Fruit fly (Drosophila melanogaster) whole organism, prepupa: ENCODE data around the gene CG7378.

ENCODE experiments used
- Blimp-1 ChIP-seq: fragments of 200-800 bp; sonication (Bioruptor generic); optimal IDR thresholded peaks from 3 replicates; lab custom pipeline; 2017; ENCODE audit warnings: missing biosample characterization, missing genetic modification characterization, mild to moderate bottlenecking, moderate library complexity, missing genetic modification reagents
- CG10631 ChIP-seq: fragments of 200-800 bp; sonication (Bioruptor generic); optimal IDR thresholded peaks from 2 replicates; lab custom pipeline; 2016; ENCODE audit warnings: missing biosample characterization, missing genetic modification characterization
- CG10669 ChIP-seq: fragments of 200-800 bp; sonication (Bioruptor generic); optimal IDR thresholded peaks from 3 replicates; lab custom pipeline; 2018; ENCODE audit warnings: missing biosample characterization, mild to moderate bottlenecking, missing genetic modification characterization, moderate library complexity
- CG11294 ChIP-seq: fragments of 200-800 bp; sonication (Bioruptor generic); IDR thresholded peaks from 2 replicates; pipeline ENCODE4 v1.3.6; 2022; ENCODE audit warnings: missing biosample characterization, missing genetic modification characterization
- CG11762 ChIP-seq: fragments of 200-800 bp; sonication (Bioruptor generic); optimal IDR thresholded peaks from 3 replicates; lab custom pipeline; 2016; ENCODE audit warnings: missing biosample characterization, missing genetic modification characterization; ENCODE audit not compliant: insufficient read depth
- CG11902 ChIP-seq: fragments of 200-800 bp; sonication (Bioruptor generic); optimal IDR thresholded peaks from 3 replicates; lab custom pipeline; 2016; ENCODE audit warnings: missing biosample characterization, missing genetic modification characterization
- CG15336 ChIP-seq: fragments of 200-800 bp; sonication (Bioruptor generic); IDR thresholded peaks from 2 replicates; pipeline ENCODE4 v1.3.6; 2022; ENCODE audit warnings: missing biosample characterization, missing genetic modification characterization
- CG16779 ChIP-seq: fragments of 200-800 bp; sonication (Bioruptor generic); optimal IDR thresholded peaks from 3 replicates; lab custom pipeline; 2017; ENCODE audit warnings: missing biosample characterization, mild to moderate bottlenecking, missing genetic modification characterization
- CG3032 ChIP-seq: fragments of 200-800 bp; optimal IDR thresholded peaks from 2 replicates; lab custom pipeline; 2019; ENCODE audit warnings: missing biosample characterization, mild to moderate bottlenecking, missing genetic modification characterization, moderate library complexity
- CG32006 ChIP-seq: fragments of 200-800 bp; sonication (Bioruptor generic); optimal IDR thresholded peaks from 3 replicates; lab custom pipeline; 2017; ENCODE audit warnings: missing biosample characterization, mild to moderate bottlenecking, missing genetic modification characterization
- CG34406 ChIP-seq: fragments of 200-800 bp; sonication (Bioruptor generic); optimal IDR thresholded peaks from 3 replicates; lab custom pipeline; 2016; ENCODE audit warnings: missing biosample characterization, missing genetic modification characterization
- CG4318 ChIP-seq: fragments of 200-800 bp; sonication (Bioruptor generic); optimal IDR thresholded peaks from 3 replicates; lab custom pipeline; 2017; ENCODE audit warnings: missing biosample characterization, mild to moderate bottlenecking, missing genetic modification characterization
- CG6276 ChIP-seq: fragments of 200-800 bp; sonication (Bioruptor generic); optimal IDR thresholded peaks from 2 replicates; lab custom pipeline; 2017; ENCODE audit warnings: missing biosample characterization, mild to moderate bottlenecking, missing genetic modification characterization
- CG6808 ChIP-seq: fragments of 200-800 bp; sonication (Bioruptor generic); optimal IDR thresholded peaks from 3 replicates; lab custom pipeline; 2017; ENCODE audit warnings: missing biosample characterization, missing genetic modification characterization, mild to moderate bottlenecking, moderate library complexity, missing genetic modification reagents
- CG6854 ChIP-seq: fragments of 200-800 bp; sonication (Bioruptor generic); optimal IDR thresholded peaks from 2 replicates; lab custom pipeline; 2017; ENCODE audit warnings: missing biosample characterization, mild to moderate bottlenecking, missing genetic modification characterization
- CG7368 ChIP-seq: fragments of 200-800 bp; sonication (Bioruptor generic); optimal IDR thresholded peaks from 3 replicates; lab custom pipeline; 2016; ENCODE audit warnings: missing biosample characterization, missing genetic modification characterization
- CG8119 ChIP-seq: fragments of 200-800 bp; sonication (Bioruptor generic); IDR thresholded peaks from 3 replicates; pipeline ENCODE4 v1.3.6; 2022; ENCODE audit warnings: missing biosample characterization, missing genetic modification characterization
- CG8319 ChIP-seq: fragments of 200-800 bp; sonication (Bioruptor generic); optimal IDR thresholded peaks from 3 replicates; lab custom pipeline; 2016; ENCODE audit warnings: missing biosample characterization, missing genetic modification characterization
- CG8632 ChIP-seq: fragments of 200-800 bp; sonication (Bioruptor generic); optimal IDR thresholded peaks from 3 replicates; lab custom pipeline; 2016; ENCODE audit warnings: missing biosample characterization, missing genetic modification characterization
- CG9139 ChIP-seq: fragments of 200-800 bp; sonication (Bioruptor generic); optimal IDR thresholded peaks from 3 replicates; lab custom pipeline; 2017; ENCODE audit warnings: missing biosample characterization, mild to moderate bottlenecking, missing genetic modification characterization
- Eip78C ChIP-seq: fragments of 200-800 bp; sonication (Bioruptor generic); peaks from one replicate; lab custom pipeline; 2016; ENCODE audit warnings: missing biosample characterization, missing genetic modification characterization
- Eip93F ChIP-seq: fragments of 200-800 bp; sonication (Bioruptor generic); optimal IDR thresholded peaks from 2 replicates; lab custom pipeline; 2016; ENCODE audit warnings: missing biosample characterization, mild to moderate bottlenecking, missing genetic modification characterization
- Ets96B ChIP-seq: fragments of 200-800 bp; optimal IDR thresholded peaks from 2 replicates; lab custom pipeline; 2019; ENCODE audit warnings: missing biosample characterization, mild to moderate bottlenecking, missing genetic modification characterization, moderate library complexity
- Hr38 ChIP-seq: sonication (Bioruptor generic); optimal IDR thresholded peaks from 2 replicates; lab custom pipeline; 2016; ENCODE audit warnings: missing biosample characterization, missing genetic modification characterization
- Hr4 ChIP-seq: fragments of 200-800 bp; sonication (Bioruptor generic); optimal IDR thresholded peaks from 3 replicates; lab custom pipeline; 2016; ENCODE audit warnings: missing biosample characterization, missing genetic modification characterization
- Lpt ChIP-seq: fragments of 200-800 bp; sonication (Bioruptor generic); optimal IDR thresholded peaks from 3 replicates; lab custom pipeline; 2016; ENCODE audit warnings: missing biosample characterization, missing genetic modification characterization
- Met ChIP-seq: fragments of 200-800 bp; sonication (Bioruptor generic); optimal IDR thresholded peaks from 3 replicates; lab custom pipeline; 2016; ENCODE audit warnings: missing biosample characterization, missing genetic modification characterization
- OdsH ChIP-seq: fragments of 200-800 bp; sonication (Bioruptor generic); optimal IDR thresholded peaks from 3 replicates; lab custom pipeline; 2016; ENCODE audit warnings: missing biosample characterization, missing genetic modification characterization
- Smox ChIP-seq: fragments of 200-800 bp; sonication (Bioruptor generic); optimal IDR thresholded peaks from 3 replicates; lab custom pipeline; 2016; ENCODE audit warnings: missing biosample characterization, missing genetic modification characterization
- Sox14 ChIP-seq: fragments of 200-800 bp; sonication (Bioruptor generic); optimal IDR thresholded peaks from 3 replicates; lab custom pipeline; 2016; ENCODE audit warnings: missing biosample characterization, missing genetic modification characterization
- Sox15 ChIP-seq: fragments of 200-800 bp; sonication (Bioruptor generic); optimal IDR thresholded peaks from 3 replicates; lab custom pipeline; 2016; ENCODE audit warnings: missing biosample characterization, missing genetic modification characterization
- achi ChIP-seq: fragments of 200-800 bp; sonication (Bioruptor generic); optimal IDR thresholded peaks from 3 replicates; lab custom pipeline; 2016; ENCODE audit warnings: missing biosample characterization, missing genetic modification characterization
- acj6 ChIP-seq: fragments of 200-800 bp; sonication (Bioruptor generic); optimal IDR thresholded peaks from 3 replicates; lab custom pipeline; 2016; ENCODE audit warnings: missing biosample characterization, missing genetic modification characterization
- cyc ChIP-seq: fragments of 200-800 bp; sonication (Bioruptor generic); optimal IDR thresholded peaks from 3 replicates; lab custom pipeline; 2016; ENCODE audit warnings: missing biosample characterization, missing genetic modification characterization
- dac ChIP-seq: fragments of 200-800 bp; sonication (Bioruptor generic); optimal IDR thresholded peaks from 2 replicates; lab custom pipeline; 2017; ENCODE audit warnings: missing biosample characterization, mild to moderate bottlenecking, missing genetic modification characterization
- dsx ChIP-seq: fragments of 200-800 bp; optimal IDR thresholded peaks from 3 replicates; lab custom pipeline; 2019; ENCODE audit warnings: missing biosample characterization, mild to moderate bottlenecking, missing genetic modification characterization, moderate library complexity; ENCODE audit not compliant: poor library complexity, severe bottlenecking
- eg ChIP-seq: fragments of 200-800 bp; sonication (Bioruptor generic); IDR thresholded peaks from 3 replicates; pipeline ENCODE4 v1.3.6; 2022; ENCODE audit warnings: missing biosample characterization, missing genetic modification characterization
- esn ChIP-seq: fragments of 200-800 bp; sonication (Bioruptor generic); optimal IDR thresholded peaks from 2 replicates; lab custom pipeline; 2016; ENCODE audit warnings: missing biosample characterization, mild to moderate bottlenecking, missing genetic modification characterization, moderate library complexity
- fd59A ChIP-seq: fragments of 200-800 bp; sonication (Bioruptor generic); optimal IDR thresholded peaks from 2 replicates; lab custom pipeline; 2017; ENCODE audit warnings: missing biosample characterization, mild to moderate bottlenecking, missing genetic modification characterization, missing genetic modification reagents
- fd85E ChIP-seq: fragments of 200-800 bp; sonication (Bioruptor generic); optimal IDR thresholded peaks from 3 replicates; lab custom pipeline; 2016; ENCODE audit warnings: missing biosample characterization, missing genetic modification characterization
- fkh ChIP-seq: fragments of 200-800 bp; sonication (Bioruptor generic); optimal IDR thresholded peaks from 3 replicates; lab custom pipeline; 2017; ENCODE audit warnings: missing biosample characterization, mild to moderate bottlenecking, missing genetic modification characterization, moderate library complexity
- lz ChIP-seq: fragments of 200-800 bp; sonication (Bioruptor generic); optimal IDR thresholded peaks from 3 replicates; lab custom pipeline; 2016; ENCODE audit warnings: missing biosample characterization, missing genetic modification characterization
- net ChIP-seq: fragments of 200-800 bp; sonication (Bioruptor generic); optimal IDR thresholded peaks from 3 replicates; lab custom pipeline; 2016; ENCODE audit warnings: missing biosample characterization, missing genetic modification characterization
- pdm3 ChIP-seq: fragments of 200-800 bp; sonication (Bioruptor generic); optimal IDR thresholded peaks from 3 replicates; lab custom pipeline; 2016; ENCODE audit warnings: missing biosample characterization, missing genetic modification characterization
- salr ChIP-seq, 2 experiments: fragments of 200-800 bp; sonication (Bioruptor generic); optimal IDR thresholded peaks; 3 replicates each; lab custom pipeline; 2016 to 2018; ENCODE audit warnings: missing biosample characterization in 2 of 2, missing genetic modification characterization in 2 of 2, mild to moderate bottlenecking in 1 of 2
- spab ChIP-seq: fragments of 200-800 bp; sonication (Bioruptor generic); optimal IDR thresholded peaks from 2 replicates; lab custom pipeline; 2017; ENCODE audit warnings: missing biosample characterization, mild to moderate bottlenecking, missing genetic modification characterization, missing genetic modification reagents
- ss ChIP-seq, 2 experiments: fragments of 200-800 bp; sonication (Bioruptor generic); optimal IDR thresholded peaks; 2 replicates in 1 of 2; 3 replicates in 1 of 2; lab custom pipeline; 2017 to 2018; ENCODE audit warnings: mild to moderate bottlenecking in 2 of 2, missing biosample characterization in 2 of 2, missing genetic modification characterization in 2 of 2, moderate library complexity in 1 of 2
- svp ChIP-seq: fragments of 200-800 bp; sonication (Bioruptor generic); peaks from one replicate; lab custom pipeline; 2016; ENCODE audit warnings: missing biosample characterization, missing genetic modification characterization
- topi ChIP-seq: fragments of 200-800 bp; sonication (Bioruptor generic); optimal IDR thresholded peaks from 3 replicates; lab custom pipeline; 2016; ENCODE audit warnings: missing biosample characterization, missing genetic modification characterization
- vri ChIP-seq: fragments of 200-800 bp; sonication (Bioruptor generic); optimal IDR thresholded peaks from 3 replicates; lab custom pipeline; 2016; ENCODE audit warnings: missing biosample characterization, mild to moderate bottlenecking, missing genetic modification characterization

The CG7378 gene

dm6 chrX:18938127-18938939, 38.1 kb downstream of the CG7378 start:
- TF ChIP-seq cyc (GFP tag; lab: Kevin White, UChicago): peak; percentile 53
- peak; percentile 74 for TF ChIP-seq Smox
- peak; percentile 93 to 98 for TF ChIP-seq ss (GFP tag; optimal IDR thresholded peaks at IDR 0.05; lab: Kevin White, UChicago)
- peak; percentile 86 for TF ChIP-seq Lpt (GFP tag; lab: Kevin White, UChicago)
- peak; percentile 85 for TF ChIP-seq esn (GFP tag; lab: Kevin White, UChicago)
- TF ChIP-seq Hr4 (GFP tag; lab: Kevin White, UChicago): peak; percentile 7
- TF ChIP-seq eg (GFP tag; lab: Robert Waterston, UW): 0 out of 3 replicates have a peak, but pooled peaks have one; percentile 28
- TF ChIP-seq fd85E (GFP tag; lab: Kevin White, UChicago): no peak
- peak; percentile 21; the same call in 1 of the 2 replicates for TF ChIP-seq CG11294 (GFP tag; lab: Robert Waterston, UW)
- peak; percentile 34 for TF ChIP-seq CG6276
- peak; percentile 84 for TF ChIP-seq CG10669
- TF ChIP-seq Blimp-1 (GFP tag; lab: Kevin White, UChicago): peak; percentile 37
- TF ChIP-seq CG15336 (GFP tag; lab: Robert Waterston, UW): peak; percentile 75
- peak; percentile 84 for TF ChIP-seq OdsH (GFP tag; lab: Kevin White, UChicago)
- TF ChIP-seq CG9139 (GFP tag; lab: Kevin White, UChicago): peak; percentile 88
- peak; percentile 81 for TF ChIP-seq CG3032 (tag; lab: Kevin White, UChicago)
- peak; percentile 77 for TF ChIP-seq pdm3 (GFP tag; lab: Kevin White, UChicago)
- peak; percentile 81 for TF ChIP-seq fd59A (GFP tag; lab: Kevin White, UChicago)
- TF ChIP-seq Sox14 (GFP tag; lab: Kevin White, UChicago): peak; percentile 52
- TF ChIP-seq CG4318 (GFP tag; lab: Kevin White, UChicago): peak; percentile 32
- TF ChIP-seq dac (GFP tag; lab: Kevin White, UChicago): no peak
- peak; percentile 97 for TF ChIP-seq Eip78C
- peak; percentile 76 for TF ChIP-seq Met (GFP tag; lab: Kevin White, UChicago)
- TF ChIP-seq CG10631 (GFP tag; lab: Kevin White, UChicago): peak; percentile 87
- no peak for TF ChIP-seq Hr38 (GFP tag; lab: Kevin White, UChicago)
- peak; percentile 55 for TF ChIP-seq CG11762
- TF ChIP-seq CG34406: peak; percentile 85
- TF ChIP-seq dsx (GFP tag; lab: Kevin White, UChicago): peak; percentile 91
- TF ChIP-seq Ets96B: peak; percentile 81
- peak; percentile 38 for TF ChIP-seq CG8319 (GFP tag; lab: Kevin White, UChicago)
- TF ChIP-seq Eip93F (GFP tag; lab: Kevin White, UChicago): peak; percentile 5
- TF ChIP-seq acj6 (GFP tag; lab: Kevin White, UChicago): peak; percentile 78
- peak; percentile 0 for TF ChIP-seq CG6854 (GFP tag; lab: Kevin White, UChicago)
- TF ChIP-seq CG6808 (GFP tag; lab: Kevin White, UChicago): peak; percentile 89
- peak; percentile 54 for TF ChIP-seq CG7368
- peak; percentile 70 for TF ChIP-seq CG32006 (GFP tag; lab: Kevin White, UChicago)
- peak; percentile 84 for TF ChIP-seq spab
- peak; percentile 64 for TF ChIP-seq vri (GFP tag; lab: Kevin White, UChicago)
- peak; percentile 49 for TF ChIP-seq fkh (GFP tag; lab: Kevin White, UChicago)
- TF ChIP-seq achi (GFP tag; lab: Kevin White, UChicago): peak; percentile 87
- TF ChIP-seq net: peak; percentile 82
- TF ChIP-seq topi: peak; percentile 63
- TF ChIP-seq CG8632 (GFP tag; lab: Kevin White, UChicago): peak; percentile 87
- peak; percentile 31 for TF ChIP-seq Sox15
- peak; percentile 14 for TF ChIP-seq CG11902 (GFP tag; lab: Kevin White, UChicago)
- peak; percentile 62 to 84 for TF ChIP-seq salr (GFP tag; optimal IDR thresholded peaks at IDR 0.05; lab: Kevin White, UChicago)
- TF ChIP-seq CG8119 (GFP tag; lab: Robert Waterston, UW): peak; percentile 87
- TF ChIP-seq svp (GFP tag; lab: Kevin White, UChicago): peak; percentile 82
- TF ChIP-seq lz: peak; percentile 59
- peak; percentile 74 for TF ChIP-seq CG16779
